Fruit fly (Drosophila melanogaster): ENCODE measurements around the gene Pp2B-14D.

Pp2B-14D gene

dm6 chrX:16579978-16580377 lies 20.2 kb upstream of the Pp2B-14D start (continued):
- TF ChIP-seq CG30020 (tag; optimal IDR thresholded peaks at IDR 0.05) (no peak), dysf (GFP tag; IDR thresholded peaks at IDR 0.05) (peak; percentile 34; the same call in 2 of the 3 replicates), CG2875 (GFP tag; optimal IDR thresholded peaks at IDR 0.05) (no peak), C15 (GFP tag; IDR thresholded peaks at IDR 0.05) (no peak), CG6254 (GFP tag; optimal IDR thresholded peaks at IDR 0.05) (no peak), tna (GFP tag; IDR thresholded peaks at IDR 0.05; ENCODE audit: partially characterized antibody) (no peak), repo (GFP tag; optimal IDR thresholded peaks at IDR 0.05) (no peak), dm (GFP tag; optimal IDR thresholded peaks at IDR 0.05) (no peak), CG14050 (GFP tag; IDR thresholded peaks at IDR 0.05) (no peak), Mes4 (GFP tag; optimal IDR thresholded peaks at IDR 0.05) (no peak), Atf6 (GFP tag; IDR thresholded peaks at IDR 0.05) (0 out of 2 replicates have a peak, but pooled peaks have one; percentile 14), oc (tag; optimal IDR thresholded peaks at IDR 0.05) (no peak), fd3F (GFP tag; optimal IDR thresholded peaks at IDR 0.05) (no peak), seq (GFP tag; IDR thresholded peaks at IDR 0.05) (no peak), CG9817 (tag; optimal IDR thresholded peaks at IDR 0.05) (peak; percentile 27), Sox100B (GFP tag; optimal IDR thresholded peaks at IDR 0.05) (peak; percentile 49), dpn (GFP tag; optimal IDR thresholded peaks at IDR 0.05) (peak in 1 of 2 experiments; percentile 11), Doc2 (GFP tag; IDR thresholded peaks at IDR 0.05) (no peak), Dip3 (GFP tag; optimal IDR thresholded peaks at IDR 0.05) (no peak), ttk (GFP tag; IDR thresholded peaks at IDR 0.05) (0 out of 2 replicates have a peak, but pooled peaks have one; percentile 14), CG9437 (GFP tag; optimal IDR thresholded peaks at IDR 0.05) (peak; percentile 28), Antp (GFP tag; optimal IDR thresholded peaks at IDR 0.05) (no peak), Gug (GFP tag; IDR thresholded peaks at IDR 0.05) (no peak), Blimp-1 (GFP tag; optimal IDR thresholded peaks at IDR 0.05) (peak; percentile 24), yki (optimal IDR thresholded peaks at IDR 0.05) (no peak), CG34224 (GFP tag; IDR thresholded peaks at IDR 0.05; ENCODE audit: partially characterized antibody) (no peak), CG7745 (tag; optimal IDR thresholded peaks at IDR 0.05) (no peak), tap (tag; optimal IDR thresholded peaks at IDR 0.05) (peak; percentile 4), bowl (GFP tag; IDR thresholded peaks at IDR 0.05) (no peak), CG4617 (GFP tag; optimal IDR thresholded peaks at IDR 0.05; ENCODE audit: borderline replicate concordance) (no peak), Jarid2 (GFP tag; optimal IDR thresholded peaks at IDR 0.05) (no peak), Dad (GFP tag; optimal IDR thresholded peaks at IDR 0.05) (no peak), insv (GFP tag; optimal IDR thresholded peaks at IDR 0.05) (no peak), Adf1 (GFP tag; IDR thresholded peaks at IDR 0.05) (no peak), lmd (GFP tag; IDR thresholded peaks at IDR 0.05) (peak; percentile 34), Aef1 (GFP tag; IDR thresholded peaks at IDR 0.05) (0 out of 3 replicates have a peak, but pooled peaks have one; percentile 14), CG9727 (GFP tag; optimal IDR thresholded peaks at IDR 0.05) (peak; percentile 57), E2f2 (GFP tag; IDR thresholded peaks at IDR 0.05) (0 out of 2 replicates have a peak, but pooled peaks have one; percentile 10), BEAF-32 (GFP tag; optimal IDR thresholded peaks at IDR 0.05) (no peak), Dref (GFP tag; IDR thresholded peaks at IDR 0.05) (no peak), aop (GFP tag; IDR thresholded peaks at IDR 0.05) (no peak), sc (optimal IDR thresholded peaks at IDR 0.05) (no peak), sc (GFP tag; optimal IDR thresholded peaks at IDR 0.05) (no peak), slbo (GFP tag; IDR thresholded peaks at IDR 0.05) (peak; percentile 35), jigr1 (GFP tag; IDR thresholded peaks at IDR 0.05) (no peak), mld (GFP tag; IDR thresholded peaks at IDR 0.05; ENCODE audit: partially characterized antibody) (no peak), CG10979 (tag; optimal IDR thresholded peaks at IDR 0.05) (peak; percentile 41), CG15073 (GFP tag; optimal IDR thresholded peaks at IDR 0.05) (no peak), tin (GFP tag; optimal IDR thresholded peaks at IDR 0.05) (peak; percentile 9), lab (GFP tag; optimal IDR thresholded peaks at IDR 0.05) (peak; percentile 71), Abd-B (GFP tag; optimal IDR thresholded peaks at IDR 0.05) (peak; percentile 35), cg (GFP tag; optimal IDR thresholded peaks at IDR 0.05) (no peak)

Measured in whole organism, embryonic.